Worm (Caenorhabditis elegans) whole organism, L2 larva: ENCODE data around the gene C45B11.6.

ENCODE experiments used
- C34F6.9 ChIP-seq: fragments of 150-350 bp; optimal IDR thresholded peaks from 2 replicates; lab custom pipeline; 2014; ENCODE audit warnings: missing biosample characterization, missing genetic modification characterization
- F13H6.1 ChIP-seq: sonication (generic microtip); optimal IDR thresholded peaks from 2 replicates; lab custom pipeline; 2016; ENCODE audit warnings: missing genetic modification characterization, missing compliant biosample characterization
- R02D3.7 ChIP-seq: fragments of 150-350 bp; optimal IDR thresholded peaks from 2 replicates; lab custom pipeline; 2014; ENCODE audit warnings: missing biosample characterization, missing genetic modification characterization
- Y55F3AM.14 ChIP-seq: fragments of 200-800 bp; sonication (Bioruptor generic); optimal IDR thresholded peaks from 2 replicates; lab custom pipeline; 2018; ENCODE audit warnings: mild to moderate bottlenecking, missing genetic modification characterization, missing compliant biosample characterization
- ZK546.5 ChIP-seq: sonication (generic microtip); optimal IDR thresholded peaks from 2 replicates; lab custom pipeline; 2017; ENCODE audit warnings: missing biosample characterization, missing genetic modification characterization
- aly-2 ChIP-seq: fragments of 150-350 bp; optimal IDR thresholded peaks from 2 replicates; lab custom pipeline; 2014; ENCODE audit warnings: missing biosample characterization, missing genetic modification characterization
- ama-1 ChIP-seq: fragments of 150-350 bp; optimal IDR thresholded peaks from 2 replicates; lab custom pipeline; 2018; ENCODE audit warnings: inconsistent platforms
- blmp-1 ChIP-seq: sonication (generic microtip); optimal IDR thresholded peaks from 2 replicates; lab custom pipeline; 2017; ENCODE audit warnings: missing genetic modification characterization, mild to moderate bottlenecking, missing compliant biosample characterization, antibody characterized with exemption, moderate library complexity; ENCODE audit not compliant: insufficient read depth
- ceh-16 ChIP-seq: fragments of 150-350 bp; optimal IDR thresholded peaks from 2 replicates; lab custom pipeline; 2014; ENCODE audit warnings: missing biosample characterization, missing genetic modification characterization
- ceh-82 ChIP-seq: fragments of 150-350 bp; optimal IDR thresholded peaks from 2 replicates; lab custom pipeline; 2014; ENCODE audit warnings: missing biosample characterization, missing genetic modification characterization
- crh-2 ChIP-seq: sonication (generic microtip); optimal IDR thresholded peaks from 2 replicates; lab custom pipeline; 2017; ENCODE audit warnings: missing biosample characterization, missing genetic modification characterization
- dmd-4 ChIP-seq: sonication (generic microtip); optimal IDR thresholded peaks from 2 replicates; lab custom pipeline; 2017; ENCODE audit warnings: missing biosample characterization, missing genetic modification characterization
- egl-27 ChIP-seq: sonication (generic microtip); optimal IDR thresholded peaks from 3 replicates; lab custom pipeline; 2017; ENCODE audit warnings: missing biosample characterization, missing genetic modification reagents, missing genetic modification characterization
- fos-1 ChIP-seq: fragments of 150-350 bp; optimal IDR thresholded peaks from 2 replicates; lab custom pipeline; 2014; ENCODE audit warnings: missing biosample characterization, missing genetic modification characterization
- gmeb-1 ChIP-seq: fragments of 150-350 bp; optimal IDR thresholded peaks from 2 replicates; lab custom pipeline; 2014; ENCODE audit warnings: missing biosample characterization, missing genetic modification characterization
- lin-11 ChIP-seq: fragments of 150-350 bp; sonication (generic microtip); optimal IDR thresholded peaks from 2 replicates; lab custom pipeline; 2014; ENCODE audit warnings: missing biosample characterization, missing genetic modification characterization, inconsistent platforms, mixed read lengths
- lin-13 ChIP-seq: fragments of 150-350 bp; optimal IDR thresholded peaks from 2 replicates; lab custom pipeline; 2014; ENCODE audit warnings: missing biosample characterization, missing genetic modification reagents, missing genetic modification characterization
- lin-39 ChIP-seq: fragments of 150-350 bp; optimal IDR thresholded peaks from 2 replicates; lab custom pipeline; 2014; ENCODE audit warnings: missing biosample characterization, missing genetic modification reagents, missing genetic modification characterization
- lsy-2 ChIP-seq, 2 experiments: fragments of 150-350 bp in 1 of 2; sonication (generic microtip) in 1 of 2; optimal IDR thresholded peaks; 2 replicates each; lab custom pipeline; 2014 to 2017; ENCODE audit warnings: missing biosample characterization in 2 of 2, missing genetic modification characterization in 2 of 2
- mbf-1 ChIP-seq: sonication (generic microtip); optimal IDR thresholded peaks from 2 replicates; lab custom pipeline; 2017; ENCODE audit warnings: missing biosample characterization, missing genetic modification characterization
- mdl-1 ChIP-seq, 2 experiments: fragments of 150-350 bp in 1 of 2; sonication (generic microtip) in 1 of 2; optimal IDR thresholded peaks; 2 replicates each; lab custom pipeline; 2017; ENCODE audit warnings: missing biosample characterization in 2 of 2, missing genetic modification characterization in 2 of 2
- nhr-10 ChIP-seq: sonication (generic microtip); optimal IDR thresholded peaks from 2 replicates; lab custom pipeline; 2017; ENCODE audit warnings: missing biosample characterization, missing genetic modification characterization
- nhr-11 ChIP-seq: fragments of 150-350 bp; optimal IDR thresholded peaks from 2 replicates; lab custom pipeline; 2014; ENCODE audit warnings: missing biosample characterization, missing genetic modification characterization
- nhr-12 ChIP-seq: fragments of 150-350 bp; optimal IDR thresholded peaks from 2 replicates; lab custom pipeline; 2014; ENCODE audit warnings: missing biosample characterization, missing genetic modification characterization
- nhr-129 ChIP-seq: fragments of 150-350 bp; optimal IDR thresholded peaks from 2 replicates; lab custom pipeline; 2014; ENCODE audit warnings: missing biosample characterization, missing genetic modification characterization
- nhr-21 ChIP-seq: fragments of 150-350 bp; optimal IDR thresholded peaks from 2 replicates; lab custom pipeline; 2014; ENCODE audit warnings: missing biosample characterization, missing genetic modification characterization
- nhr-23 ChIP-seq: fragments of 150-350 bp; optimal IDR thresholded peaks from 2 replicates; lab custom pipeline; 2014; ENCODE audit warnings: missing biosample characterization, missing genetic modification reagents, missing genetic modification characterization
- nhr-237 ChIP-seq: fragments of 150-350 bp; optimal IDR thresholded peaks from 2 replicates; lab custom pipeline; 2014; ENCODE audit warnings: missing biosample characterization, missing genetic modification characterization
- nhr-25 ChIP-seq: fragments of 150-350 bp; sonication (generic microtip); optimal IDR thresholded peaks from 3 replicates; lab custom pipeline; 2014; ENCODE audit warnings: missing biosample characterization, missing genetic modification characterization
- nhr-6 ChIP-seq: fragments of 150-350 bp; optimal IDR thresholded peaks from 2 replicates; lab custom pipeline; 2014; ENCODE audit warnings: missing biosample characterization, missing genetic modification characterization
- sem-4 ChIP-seq: fragments of 150-350 bp; optimal IDR thresholded peaks from 2 replicates; lab custom pipeline; 2014; ENCODE audit warnings: missing biosample characterization, missing genetic modification reagents, missing genetic modification characterization
- skn-1 ChIP-seq: sonication (generic microtip); optimal IDR thresholded peaks from 2 replicates; lab custom pipeline; 2017; ENCODE audit warnings: missing biosample characterization, missing genetic modification characterization
- sma-3 ChIP-seq: sonication (generic microtip); optimal IDR thresholded peaks from 2 replicates; lab custom pipeline; 2016; ENCODE audit warnings: missing genetic modification reagents, missing genetic modification characterization, missing compliant biosample characterization
- sma-9 ChIP-seq, 2 experiments: fragments of 150-350 bp in 1 of 2; sonication (generic microtip) in 1 of 2; optimal IDR thresholded peaks; 2 replicates each; lab custom pipeline; 2014 to 2016; ENCODE audit warnings: missing genetic modification characterization in 2 of 2, mild to moderate bottlenecking in 1 of 2, missing biosample characterization in 1 of 2, missing compliant biosample characterization in 1 of 2, missing genetic modification reagents in 1 of 2, moderate library complexity in 1 of 2
- snpc-4 ChIP-seq: fragments of 150-350 bp; optimal IDR thresholded peaks from 2 replicates; lab custom pipeline; 2014; ENCODE audit warnings: missing biosample characterization, missing genetic modification characterization
- unc-55 ChIP-seq: fragments of 150-350 bp; sonication (generic microtip); optimal IDR thresholded peaks from 3 replicates; lab custom pipeline; 2014; ENCODE audit warnings: missing biosample characterization, missing genetic modification reagents, missing genetic modification characterization
- unc-62 ChIP-seq: fragments of 150-350 bp; optimal IDR thresholded peaks from 2 replicates; lab custom pipeline; 2014; ENCODE audit warnings: missing biosample characterization, missing genetic modification reagents, missing genetic modification characterization
- ztf-1 ChIP-seq: fragments of 200-800 bp; sonication (Bioruptor generic); conservative IDR thresholded peaks from 2 replicates; pipeline ENCODE4 v1.3.6; 2022; ENCODE audit warnings: missing genetic modification characterization, missing compliant biosample characterization
- ztf-11 ChIP-seq: sonication (generic microtip); optimal IDR thresholded peaks from 2 replicates; lab custom pipeline; 2017; ENCODE audit warnings: missing biosample characterization, missing genetic modification characterization
- ztf-4 ChIP-seq: fragments of 150-350 bp; optimal IDR thresholded peaks from 2 replicates; lab custom pipeline; 2014; ENCODE audit warnings: missing biosample characterization, missing genetic modification characterization

Gene C45B11.6

ce11 chrV:11075209-11076027 lies 31.6 kb downstream of the C45B11.6 start:
- TF ChIP-seq nhr-25 = peak; percentile 22
- no peak for TF ChIP-seq mbf-1 (tag; lab: Kevin White, UChicago)
- peak; percentile 4 for TF ChIP-seq nhr-21 (tag; lab: Kevin White, UChicago)
- peak; percentile 31 for TF ChIP-seq nhr-129 (tag; lab: Kevin White, UChicago)
- TF ChIP-seq dmd-4 (tag; lab: Kevin White, UChicago) = no peak
- TF ChIP-seq mdl-1 (tag; optimal IDR thresholded peaks at IDR 0.05; lab: Kevin White, UChicago) = peak; percentile 41 to 51
- no peak for TF ChIP-seq lin-11 (tag; lab: Kevin White, UChicago)
- no peak for TF ChIP-seq skn-1
- TF ChIP-seq R02D3.7 (tag; lab: Kevin White, UChicago) = no peak
- TF ChIP-seq nhr-11 (tag; lab: Kevin White, UChicago) = no peak
- no peak for TF ChIP-seq ztf-11 (tag; lab: Kevin White, UChicago)
- TF ChIP-seq nhr-237 (tag; lab: Kevin White, UChicago) = no peak
- TF ChIP-seq unc-55 (GFP tag; lab: Kevin White, UChicago) = peak; percentile 12
- no peak for TF ChIP-seq ama-1 (lab: Kevin White, UChicago)
- TF ChIP-seq fos-1 (tag; lab: Kevin White, UChicago) = peak; percentile 41
- no peak for TF ChIP-seq nhr-23
- TF ChIP-seq sma-9 (GFP tag; optimal IDR thresholded peaks at IDR 0.05; lab: Kevin White, UChicago) = no peak
- TF ChIP-seq sma-9 (tag; optimal IDR thresholded peaks at IDR 0.05; lab: Kevin White, UChicago) = no peak
- no peak for TF ChIP-seq ceh-82 (tag; lab: Kevin White, UChicago)
- no peak for TF ChIP-seq lin-39 (tag; lab: Kevin White, UChicago)
- TF ChIP-seq F13H6.1 (tag; lab: Kevin White, UChicago) = peak; percentile 10

ce11 chrV:11076028-11076402 lies 32.1 kb downstream of the C45B11.6 start:
- TF ChIP-seq sem-4 (tag; lab: Kevin White, UChicago) = peak; percentile 41
- no peak for TF ChIP-seq ceh-16 (tag; lab: Kevin White, UChicago)
- TF ChIP-seq sma-3 (GFP tag; lab: Kevin White, UChicago) = peak; percentile 15
- TF ChIP-seq, all 48 proteins: peak for 2

- TF ChIP-seq nhr-129 (tag; lab: Kevin White, UChicago) (peak; percentile 43), lsy-2 (tag; optimal IDR thresholded peaks at IDR 0.05; lab: Kevin White, UChicago) (peak in 1 of 2 experiments; percentile 40), nhr-21 (tag; lab: Kevin White, UChicago) (no peak), fos-1 (tag; lab: Kevin White, UChicago) (peak; percentile 46), crh-2 (tag; lab: Kevin White, UChicago) (peak; percentile 31), sma-9 (GFP tag; optimal IDR thresholded peaks at IDR 0.05; lab: Kevin White, UChicago) (peak; percentile 25), sma-9 (tag; optimal IDR thresholded peaks at IDR 0.05; lab: Kevin White, UChicago) (no peak), skn-1 (no peak), gmeb-1 (no peak), C34F6.9 (tag; lab: Kevin White, UChicago) (peak; percentile 14), lin-13 (GFP tag; lab: Kevin White, UChicago) (peak; percentile 32), blmp-1 (tag; lab: Kevin White, UChicago) (no peak), nhr-25 (no peak), unc-62 (peak; percentile 38), unc-55 (GFP tag; lab: Kevin White, UChicago) (no peak), ztf-4 (tag; lab: Kevin White, UChicago) (peak; percentile 77), ama-1 (lab: Kevin White, UChicago) (peak; percentile 79)
These were observed 32.5 kb downstream of the C45B11.6 start for ce11 chrV:11076403-11076802.

- TF ChIP-seq nhr-129 (tag; lab: Kevin White, UChicago) (peak; percentile 76), Y55F3AM.14 (GFP tag; lab: Kevin White, UChicago) (no peak), sem-4 (tag; lab: Kevin White, UChicago) (peak; percentile 80), nhr-6 (tag; lab: Kevin White, UChicago) (no peak), blmp-1 (tag; lab: Kevin White, UChicago) (peak; percentile 57), egl-27 (tag; lab: Kevin White, UChicago) (no peak), unc-55 (GFP tag; lab: Kevin White, UChicago) (peak; percentile 86), mdl-1 (tag; optimal IDR thresholded peaks at IDR 0.05; lab: Kevin White, UChicago) (no peak), mbf-1 (tag; lab: Kevin White, UChicago) (no peak), ztf-1 (GFP tag; lab: Robert Waterston, UW) (no peak), ceh-82 (tag; lab: Kevin White, UChicago) (no peak), snpc-4 (tag; lab: Kevin White, UChicago) (peak; percentile 55), gmeb-1 (peak; percentile 69), nhr-10 (tag; lab: Kevin White, UChicago) (no peak), lsy-2 (tag; optimal IDR thresholded peaks at IDR 0.05; lab: Kevin White, UChicago) (peak in 1 of 2 experiments; percentile 75), ztf-4 (tag; lab: Kevin White, UChicago) (peak; percentile 50), ama-1 (lab: Kevin White, UChicago) (peak; percentile 40), fos-1 (tag; lab: Kevin White, UChicago) (peak; percentile 97), sma-3 (GFP tag; lab: Kevin White, UChicago) (peak; percentile 87), ZK546.5 (tag; lab: Kevin White, UChicago) (no peak), crh-2 (tag; lab: Kevin White, UChicago) (peak; percentile 86), unc-62 (no peak), aly-2 (tag; lab: Kevin White, UChicago) (no peak), ceh-16 (tag; lab: Kevin White, UChicago) (peak; percentile 64), skn-1 (no peak), nhr-11 (tag; lab: Kevin White, UChicago) (no peak), nhr-12 (tag; lab: Kevin White, UChicago) (no peak)
These were observed 34.3 kb downstream of the C45B11.6 start, which contains the start of gene act-2 for ce11 chrV:11078104-11078724. act-2 (minus strand) TSS chrV:11078154.
